Worm (Caenorhabditis elegans): Measurements from ENCODE around the gene mak-1.

DNA sequence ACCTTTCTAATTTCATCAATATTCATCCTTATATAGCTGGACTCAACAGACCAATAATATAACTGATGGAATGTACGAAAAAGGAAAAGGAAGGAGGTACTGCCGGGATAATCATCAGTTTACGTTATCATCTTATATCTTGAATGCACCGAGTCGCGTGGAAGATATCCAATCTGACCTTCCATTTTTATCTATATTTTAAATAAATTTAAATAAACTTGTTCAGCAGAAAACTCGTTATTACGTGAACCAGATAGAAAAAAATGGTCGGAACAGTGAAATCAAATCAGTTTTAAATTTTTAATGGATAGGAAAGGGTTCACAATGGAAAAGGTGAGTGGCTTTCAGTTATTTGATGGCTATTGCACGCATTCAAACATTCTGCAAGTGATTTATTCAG, 23.0 kb downstream of the mak-1 start, which contains the start of gene pah-1:
- TF ChIP-seq Y116A8C.19 (tag; optimal IDR thresholded peaks at IDR 0.05; ENCODE audit: borderline replicate concordance) (no peak), ceh-8 (GFP tag; optimal IDR thresholded peaks at IDR 0.05) (no peak), lin-13 (GFP tag; optimal IDR thresholded peaks at IDR 0.05) (no peak), pqm-1 (tag; optimal IDR thresholded peaks at IDR 0.05) (no peak), jun-1 (tag; optimal IDR thresholded peaks at IDR 0.05) (no peak), ztf-11 (tag; optimal IDR thresholded peaks at IDR 0.05) (no peak), unc-62 (GFP tag; optimal IDR thresholded peaks at IDR 0.05) (no peak), nhr-28 (tag; optimal IDR thresholded peaks at IDR 0.05) (no peak), unc-30 (tag; optimal IDR thresholded peaks at IDR 0.05) (no peak)
